Fruit fly (Drosophila melanogaster) whole organism, embryonic: ENCODE results near the gene Ssadh.

Experiments
- Aef1 ChIP-seq: fragments of 200-800 bp; sonication (Bioruptor generic); IDR thresholded peaks from 3 replicates; pipeline ENCODE4 v1.3.6; 2022; ENCODE audit warnings: missing biosample characterization, missing genetic modification characterization
- Asciz ChIP-seq: fragments of 200-800 bp; sonication (Bioruptor generic); optimal IDR thresholded peaks from 2 replicates; lab custom pipeline; 2017; ENCODE audit warnings: missing biosample characterization, mild to moderate bottlenecking, missing genetic modification characterization, missing genetic modification reagents
- BEAF-32 ChIP-seq: fragments of 200-800 bp; sonication (Bioruptor generic); optimal IDR thresholded peaks from 3 replicates; lab custom pipeline; 2017; ENCODE audit warnings: missing biosample characterization, missing genetic modification characterization, mild to moderate bottlenecking, moderate library complexity, missing genetic modification reagents
- CG1024 ChIP-seq: fragments of 200-800 bp; sonication (Bioruptor generic); IDR thresholded peaks from 2 replicates; pipeline ENCODE4 v1.3.6; 2022; ENCODE audit warnings: missing biosample characterization, missing genetic modification characterization
- CG10321 ChIP-seq: fragments of 200-800 bp; sonication (Bioruptor generic); IDR thresholded peaks from 2 replicates; pipeline ENCODE4 v1.3.6; 2022; ENCODE audit warnings: missing biosample characterization, missing genetic modification characterization
- CG10565 ChIP-seq: fragments of 200-800 bp; sonication (Bioruptor generic); optimal IDR thresholded peaks from 3 replicates; lab custom pipeline; 2016; ENCODE audit warnings: missing biosample characterization, mild to moderate bottlenecking, missing genetic modification characterization
- CG11695 ChIP-seq: fragments of 200-800 bp; sonication (Bioruptor generic); IDR thresholded peaks from 3 replicates; pipeline ENCODE4 v1.3.6; 2022; ENCODE audit warnings: missing biosample characterization, missing genetic modification characterization
- CG11723 ChIP-seq: fragments of 200-800 bp; sonication (Bioruptor generic); optimal IDR thresholded peaks from 2 replicates; lab custom pipeline; 2017; ENCODE audit warnings: missing biosample characterization, mild to moderate bottlenecking, missing genetic modification characterization
- CG12071 ChIP-seq: fragments of 200-800 bp; sonication (Bioruptor generic); optimal IDR thresholded peaks from 3 replicates; lab custom pipeline; 2018; ENCODE audit warnings: missing biosample characterization, mild to moderate bottlenecking, missing genetic modification characterization
- CG12155 ChIP-seq: fragments of 200-800 bp; sonication (Bioruptor generic); optimal IDR thresholded peaks from 3 replicates; lab custom pipeline; 2016; ENCODE audit warnings: missing biosample characterization, missing genetic modification characterization
- CG14014 ChIP-seq: fragments of 200-800 bp; sonication (Bioruptor generic); IDR thresholded peaks from 2 replicates; pipeline ENCODE4 v1.3.6; 2022; ENCODE audit warnings: missing biosample characterization, missing genetic modification characterization
- CG1832 ChIP-seq: fragments of 200-800 bp; sonication (Bioruptor generic); optimal IDR thresholded peaks from 2 replicates; lab custom pipeline; 2017; ENCODE audit warnings: missing biosample characterization, mild to moderate bottlenecking, missing genetic modification characterization, inconsistent platforms
- CG18476 ChIP-seq: fragments of 200-800 bp; sonication (Bioruptor generic); optimal IDR thresholded peaks from 2 replicates; lab custom pipeline; 2016; ENCODE audit warnings: missing biosample characterization, mild to moderate bottlenecking, missing genetic modification characterization
- CG30431 ChIP-seq: fragments of 200-800 bp; sonication (Bioruptor generic); optimal IDR thresholded peaks from 2 replicates; lab custom pipeline; 2017; ENCODE audit warnings: missing biosample characterization, missing genetic modification characterization
- CG33213 ChIP-seq: fragments of 200-800 bp; sonication (Bioruptor generic); optimal IDR thresholded peaks from 3 replicates; lab custom pipeline; 2016; ENCODE audit warnings: missing biosample characterization, missing genetic modification characterization
- CG3407 ChIP-seq: fragments of 200-800 bp; sonication (Bioruptor generic); optimal IDR thresholded peaks from 2 replicates; lab custom pipeline; 2018; ENCODE audit warnings: missing biosample characterization, mild to moderate bottlenecking, missing genetic modification characterization
- CG6272 ChIP-seq: fragments of 200-800 bp; sonication (Bioruptor generic); IDR thresholded peaks from 2 replicates; pipeline ENCODE4 v1.3.6; 2022; ENCODE audit warnings: missing biosample characterization, missing genetic modification characterization
- CG8281 ChIP-seq: fragments of 200-800 bp; sonication (Bioruptor generic); optimal IDR thresholded peaks from 2 replicates; lab custom pipeline; 2018; ENCODE audit warnings: missing biosample characterization, mild to moderate bottlenecking, missing genetic modification characterization, moderate library complexity
- D ChIP-seq, 2 experiments: fragments of 200-800 bp in 1 of 2; fragments of >200 bp in 1 of 2; sonication (Bioruptor generic) in 1 of 2; optimal IDR thresholded peaks; 2 replicates in 1 of 2; 3 replicates in 1 of 2; lab custom pipeline; 2017; ENCODE audit warnings: mild to moderate bottlenecking in 1 of 2, missing biosample characterization in 1 of 2, missing genetic modification characterization in 1 of 2, missing genetic modification reagents in 1 of 2
- D19A ChIP-seq: fragments of 200-800 bp; optimal IDR thresholded peaks from 3 replicates; lab custom pipeline; 2019; ENCODE audit warnings: missing biosample characterization, mild to moderate bottlenecking, missing genetic modification characterization, moderate library complexity
- Deaf1 ChIP-seq: fragments of 200-800 bp; optimal IDR thresholded peaks from 3 replicates; lab custom pipeline; 2019; ENCODE audit warnings: missing biosample characterization, mild to moderate bottlenecking, missing genetic modification characterization, moderate library complexity
- Dp ChIP-seq: fragments of 200-800 bp; sonication (Bioruptor generic); optimal IDR thresholded peaks from 2 replicates; lab custom pipeline; 2018; ENCODE audit warnings: missing biosample characterization, mild to moderate bottlenecking, missing genetic modification characterization, moderate library complexity
- Fer3 ChIP-seq: fragments of 200-800 bp; sonication (Bioruptor generic); optimal IDR thresholded peaks from 2 replicates; lab custom pipeline; 2018; ENCODE audit warnings: missing biosample characterization, mild to moderate bottlenecking, missing genetic modification characterization, moderate library complexity
- Hr3 ChIP-seq: fragments of 200-800 bp; sonication (Bioruptor generic); optimal IDR thresholded peaks from 3 replicates; lab custom pipeline; 2016; ENCODE audit warnings: missing biosample characterization, missing genetic modification characterization
- Hr39 ChIP-seq: fragments of >200 bp; optimal IDR thresholded peaks from 2 replicates; lab custom pipeline; 2017
- Max ChIP-seq: fragments of 200-800 bp; sonication (Bioruptor generic); optimal IDR thresholded peaks from 2 replicates; lab custom pipeline; 2016; ENCODE audit warnings: missing biosample characterization, mild to moderate bottlenecking, missing genetic modification characterization
- Med ChIP-seq: fragments of 200-800 bp; sonication (Bioruptor generic); peaks from one replicate; lab custom pipeline; 2016; ENCODE audit warnings: missing biosample characterization, missing genetic modification characterization, mild to moderate bottlenecking, inconsistent platforms, moderate library complexity
- Myb ChIP-seq: fragments of 200-800 bp; sonication (Bioruptor generic); optimal IDR thresholded peaks from 2 replicates; lab custom pipeline; 2016; ENCODE audit warnings: missing biosample characterization, missing genetic modification characterization
- NK7.1 ChIP-seq: fragments of 200-800 bp; sonication (Bioruptor generic); optimal IDR thresholded peaks from 3 replicates; lab custom pipeline; 2016; ENCODE audit warnings: missing biosample characterization, missing genetic modification characterization
- Side ChIP-seq: fragments of 200-800 bp; sonication (Bioruptor generic); optimal IDR thresholded peaks from 2 replicates; lab custom pipeline; 2016; ENCODE audit warnings: missing biosample characterization, missing genetic modification characterization
- Vsx1 ChIP-seq: fragments of 200-800 bp; sonication (Bioruptor generic); optimal IDR thresholded peaks from 2 replicates; lab custom pipeline; 2017; ENCODE audit warnings: missing biosample characterization, mild to moderate bottlenecking, missing genetic modification characterization, missing genetic modification reagents
- aop ChIP-seq: fragments of 200-800 bp; sonication (Bioruptor generic); IDR thresholded peaks from 2 replicates; pipeline ENCODE4 v1.3.6; 2022; ENCODE audit warnings: missing biosample characterization, missing genetic modification characterization
- ara ChIP-seq: fragments of 200-800 bp; sonication (Bioruptor generic); IDR thresholded peaks from 2 replicates; pipeline ENCODE4 v1.3.6; 2022; ENCODE audit warnings: missing biosample characterization, missing genetic modification characterization
- ase ChIP-seq: fragments of 200-800 bp; sonication (Bioruptor generic); IDR thresholded peaks from 3 replicates; pipeline ENCODE4 v1.3.6; 2022; ENCODE audit warnings: missing biosample characterization, missing genetic modification characterization
- ash1 ChIP-seq: fragments of 200-800 bp; sonication (Bioruptor generic); optimal IDR thresholded peaks from 2 replicates; lab custom pipeline; 2018; ENCODE audit warnings: missing biosample characterization, mild to moderate bottlenecking, missing genetic modification characterization
- ato ChIP-seq: fragments of 200-800 bp; sonication (Bioruptor generic); IDR thresholded peaks from 2 replicates; pipeline ENCODE4 v1.3.6; 2022; ENCODE audit warnings: missing biosample characterization, missing genetic modification characterization; ENCODE audit not compliant: partially characterized antibody
- bab2 ChIP-seq: fragments of 200-800 bp; sonication (Bioruptor generic); optimal IDR thresholded peaks from 2 replicates; lab custom pipeline; 2016; ENCODE audit warnings: missing biosample characterization, missing genetic modification characterization
- br ChIP-seq: fragments of >200 bp; optimal IDR thresholded peaks from 2 replicates; lab custom pipeline; 2017
- cg ChIP-seq: fragments of 200-800 bp; sonication (Bioruptor generic); optimal IDR thresholded peaks from 3 replicates; lab custom pipeline; 2019; ENCODE audit warnings: missing biosample characterization, mild to moderate bottlenecking, missing genetic modification characterization, moderate library complexity
- chn ChIP-seq: fragments of 200-800 bp; sonication (Bioruptor generic); optimal IDR thresholded peaks from 2 replicates; lab custom pipeline; 2016; ENCODE audit warnings: missing biosample characterization, missing genetic modification characterization
- cwo ChIP-seq: fragments of 200-800 bp; sonication (Bioruptor generic); optimal IDR thresholded peaks from 3 replicates; lab custom pipeline; 2017; ENCODE audit warnings: missing biosample characterization, missing genetic modification characterization, mild to moderate bottlenecking, moderate library complexity, missing genetic modification reagents
- ems ChIP-seq: fragments of 200-800 bp; sonication (Bioruptor generic); optimal IDR thresholded peaks from 3 replicates; lab custom pipeline; 2016; ENCODE audit warnings: missing biosample characterization, missing genetic modification characterization
- gfzf ChIP-seq: fragments of 200-800 bp; sonication (Bioruptor generic); optimal IDR thresholded peaks from 2 replicates; lab custom pipeline; 2016; ENCODE audit warnings: missing biosample characterization, mild to moderate bottlenecking, missing genetic modification characterization, moderate library complexity
- grau ChIP-seq: fragments of 200-800 bp; optimal IDR thresholded peaks from 3 replicates; lab custom pipeline; 2019; ENCODE audit warnings: missing biosample characterization, mild to moderate bottlenecking, missing genetic modification characterization, moderate library complexity
- knrl ChIP-seq: fragments of 200-800 bp; sonication (Bioruptor generic); IDR thresholded peaks from 3 replicates; pipeline ENCODE4 v1.3.6; 2022; ENCODE audit warnings: missing biosample characterization, missing genetic modification characterization; ENCODE audit not compliant: partially characterized antibody
- mam ChIP-seq: fragments of 200-800 bp; sonication (Bioruptor generic); optimal IDR thresholded peaks from 3 replicates; lab custom pipeline; 2016; ENCODE audit warnings: missing biosample characterization, missing genetic modification characterization
- oc ChIP-seq: fragments of 200-800 bp; sonication (Bioruptor generic); optimal IDR thresholded peaks from 2 replicates; lab custom pipeline; 2018; ENCODE audit warnings: missing biosample characterization, mild to moderate bottlenecking, missing genetic modification characterization, moderate library complexity
- pho ChIP-seq: fragments of 200-800 bp; sonication (Bioruptor generic); optimal IDR thresholded peaks from 2 replicates; lab custom pipeline; 2016; ENCODE audit warnings: missing biosample characterization, missing genetic modification characterization
- pzg ChIP-seq: fragments of 200-800 bp; sonication (Bioruptor generic); optimal IDR thresholded peaks from 3 replicates; lab custom pipeline; 2018; ENCODE audit warnings: missing biosample characterization, mild to moderate bottlenecking, missing genetic modification characterization, moderate library complexity
- scrt ChIP-seq: fragments of 200-800 bp; sonication (Bioruptor generic); optimal IDR thresholded peaks from 2 replicates; lab custom pipeline; 2018; ENCODE audit warnings: missing biosample characterization, mild to moderate bottlenecking, missing genetic modification characterization, moderate library complexity
- slou ChIP-seq: fragments of 200-800 bp; sonication (Bioruptor generic); optimal IDR thresholded peaks from 3 replicates; lab custom pipeline; 2016; ENCODE audit warnings: missing biosample characterization, missing genetic modification characterization
- yki ChIP-seq: fragments of >200 bp; optimal IDR thresholded peaks from 3 replicates; lab custom pipeline; 2018

The Ssadh gene

dm6 chr3R:25640463-25640862, 13.7 kb upstream of the Ssadh start (continued):
- no peak for TF ChIP-seq Side
- TF ChIP-seq CG30431 (GFP tag; lab: Kevin White, UChicago): peak; percentile 22
- no peak for TF ChIP-seq br (lab: Kevin White, UChicago)
- TF ChIP-seq BEAF-32 (GFP tag; lab: Kevin White, UChicago): no peak
- peak; percentile 55 for TF ChIP-seq Max
- TF ChIP-seq CG6272 (GFP tag; lab: Robert Waterston, UW): no peak
- TF ChIP-seq knrl: no peak
- no peak for TF ChIP-seq Myb (GFP tag; lab: Kevin White, UChicago)
- TF ChIP-seq Deaf1: no peak
- peak; percentile 21 for TF ChIP-seq slou
- TF ChIP-seq ase (GFP tag; lab: Robert Waterston, UW): peak; percentile 47; the same call in 1 of the 3 replicates
- TF ChIP-seq Hr39 (lab: Kevin White, UChicago): no peak
- peak; percentile 19 for TF ChIP-seq CG33213 (GFP tag; lab: Kevin White, UChicago)
- no peak for TF ChIP-seq oc (tag; lab: Kevin White, UChicago)
- TF ChIP-seq CG12071 (GFP tag; lab: Kevin White, UChicago): peak; percentile 24
- TF ChIP-seq ems (GFP tag; lab: Kevin White, UChicago): no peak
- TF ChIP-seq Asciz (GFP tag; lab: Kevin White, UChicago): no peak
- TF ChIP-seq NK7.1: no peak
- peak; percentile 60; the same call in 2 of the 3 replicates for TF ChIP-seq CG11695 (GFP tag; lab: Robert Waterston, UW)
- no peak for TF ChIP-seq aop (GFP tag; lab: Robert Waterston, UW)
- no peak for TF ChIP-seq gfzf (GFP tag; lab: Kevin White, UChicago)
- TF ChIP-seq CG1024 (GFP tag; lab: Robert Waterston, UW): no peak
- TF ChIP-seq CG8281 (tag; lab: Kevin White, UChicago): no peak
- TF ChIP-seq CG11723: no peak
- TF ChIP-seq CG12155 (GFP tag; lab: Kevin White, UChicago): peak; percentile 39
- no peak for TF ChIP-seq ato
- peak; percentile 82 for TF ChIP-seq ara (GFP tag; lab: Robert Waterston, UW)
- peak; percentile 15 for TF ChIP-seq CG18476
- TF ChIP-seq scrt: no peak
- TF ChIP-seq mam (GFP tag; lab: Kevin White, UChicago): peak; percentile 16
- peak; percentile 16 for TF ChIP-seq CG3407 (GFP tag; lab: Kevin White, UChicago)
- no peak for TF ChIP-seq CG14014 (GFP tag; lab: Robert Waterston, UW)
- TF ChIP-seq Hr3: peak; percentile 23
- no peak for TF ChIP-seq CG1832 (GFP tag; lab: Kevin White, UChicago)
- peak; percentile 8 for TF ChIP-seq cwo (GFP tag; lab: Kevin White, UChicago)
- TF ChIP-seq ash1 (GFP tag; lab: Kevin White, UChicago): no peak
- no peak for TF ChIP-seq yki
- no peak for TF ChIP-seq CG10565 (GFP tag; lab: Kevin White, UChicago)
- peak; percentile 61; the same call in 2 of the 3 replicates for TF ChIP-seq Aef1
- TF ChIP-seq pho (GFP tag; lab: Kevin White, UChicago): no peak
- peak; percentile 56 for TF ChIP-seq D19A (tag; lab: Kevin White, UChicago)
- peak; percentile 52 for TF ChIP-seq Fer3 (tag; lab: Kevin White, UChicago)
- TF ChIP-seq D (optimal IDR thresholded peaks at IDR 0.05; lab: Kevin White, UChicago): no peak
- TF ChIP-seq D (GFP tag; optimal IDR thresholded peaks at IDR 0.05; lab: Kevin White, UChicago): peak; percentile 58
- peak; percentile 84 for TF ChIP-seq Med (GFP tag; lab: Kevin White, UChicago)
- TF ChIP-seq cg (GFP tag; lab: Kevin White, UChicago): no peak
- TF ChIP-seq grau (tag; lab: Kevin White, UChicago): peak; percentile 57
- no peak for TF ChIP-seq CG10321
- TF ChIP-seq chn (GFP tag; lab: Kevin White, UChicago): peak; percentile 18
- TF ChIP-seq bab2: peak; percentile 26
- TF ChIP-seq Dp: no peak
- TF ChIP-seq Vsx1 (GFP tag; lab: Kevin White, UChicago): no peak
- no peak for TF ChIP-seq pzg (GFP tag; lab: Kevin White, UChicago)
